Worm (Caenorhabditis elegans): ENCODE measurements around the gene ZK899.7.

ce11 chrX:9443871-9444270, 5.4 kb downstream of the ZK899.7 start:
- no peak for TF ChIP-seq ets-7 (tag; optimal IDR thresholded peaks at IDR 0.05)
- TF ChIP-seq ceh-13 (GFP tag; optimal IDR thresholded peaks at IDR 0.05) = no peak
- no peak for TF ChIP-seq hnd-1 (tag; optimal IDR thresholded peaks at IDR 0.05)
- TF ChIP-seq tra-4 (tag; optimal IDR thresholded peaks at IDR 0.05) = no peak
- no peak for TF ChIP-seq hmg-4 (GFP tag; optimal IDR thresholded peaks at IDR 0.05)
- no peak for TF ChIP-seq aly-1 (tag; optimal IDR thresholded peaks at IDR 0.05)
- no peak for TF ChIP-seq ama-1 (optimal IDR thresholded peaks at IDR 0.05)
- no peak for TF ChIP-seq scrt-1 (GFP tag; IDR thresholded peaks at IDR 0.05)
- no peak for TF ChIP-seq hmbx-1 (tag; optimal IDR thresholded peaks at IDR 0.05)
- no peak for TF ChIP-seq B0310.2 (tag; optimal IDR thresholded peaks at IDR 0.05)
- no peak for TF ChIP-seq ceh-36 (tag; optimal IDR thresholded peaks at IDR 0.05)
- TF ChIP-seq sea-1 (GFP tag; conservative IDR thresholded peaks at IDR 0.05) = no peak

Measured in whole organism, early embryonic.